Worm (Caenorhabditis elegans): Measurements from ENCODE around the gene C45B2.2.

DNA sequence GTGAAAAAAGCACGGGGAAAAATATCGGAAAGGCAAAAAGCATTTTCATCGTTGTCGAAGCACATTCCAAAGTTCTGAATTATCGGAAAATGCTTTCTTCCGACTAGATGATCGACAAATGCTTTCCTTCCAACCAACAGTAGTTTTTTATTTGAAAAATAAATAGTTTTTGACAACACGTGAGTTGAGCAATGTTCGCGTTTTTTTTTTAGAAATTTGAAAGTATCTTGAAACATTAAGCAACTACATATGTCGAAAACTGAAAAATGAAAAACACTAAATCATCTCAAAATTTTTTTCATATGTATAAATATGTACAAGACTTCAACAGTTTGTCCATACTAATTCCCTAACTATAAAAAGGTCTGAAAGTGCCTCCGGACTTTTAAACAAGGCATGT is 45.0 kb upstream of the C45B2.2 start, which contains the start of gene hsp-25:
- no peak for TF ChIP-seq mdl-1 (tag; optimal IDR thresholded peaks at IDR 0.05)
- TF ChIP-seq blmp-1 (tag; optimal IDR thresholded peaks at IDR 0.05; ENCODE audit: insufficient read depth): no peak
- TF ChIP-seq unc-39 (tag; optimal IDR thresholded peaks at IDR 0.05): no peak
- no peak for TF ChIP-seq egl-27 (tag; optimal IDR thresholded peaks at IDR 0.05)
- TF ChIP-seq skn-1 (tag; optimal IDR thresholded peaks at IDR 0.05): no peak
- no peak for TF ChIP-seq Y55F3AM.14 (GFP tag; optimal IDR thresholded peaks at IDR 0.05)
- TF ChIP-seq nhr-12 (tag; optimal IDR thresholded peaks at IDR 0.05): no peak
- no peak for TF ChIP-seq ztf-4 (tag; optimal IDR thresholded peaks at IDR 0.05)
- no peak for TF ChIP-seq ama-1 (optimal IDR thresholded peaks at IDR 0.05)
- no peak for TF ChIP-seq nhr-11 (tag; optimal IDR thresholded peaks at IDR 0.05)
- no peak for TF ChIP-seq nhr-77 (tag; optimal IDR thresholded peaks at IDR 0.05)
- no peak for TF ChIP-seq F13H6.1 (tag; optimal IDR thresholded peaks at IDR 0.05)
- no peak for TF ChIP-seq alr-1 (tag; optimal IDR thresholded peaks at IDR 0.05)
